Fruit fly (Drosophila melanogaster): ENCODE measurements around the gene Or85d.

The Or85d gene

DNA sequence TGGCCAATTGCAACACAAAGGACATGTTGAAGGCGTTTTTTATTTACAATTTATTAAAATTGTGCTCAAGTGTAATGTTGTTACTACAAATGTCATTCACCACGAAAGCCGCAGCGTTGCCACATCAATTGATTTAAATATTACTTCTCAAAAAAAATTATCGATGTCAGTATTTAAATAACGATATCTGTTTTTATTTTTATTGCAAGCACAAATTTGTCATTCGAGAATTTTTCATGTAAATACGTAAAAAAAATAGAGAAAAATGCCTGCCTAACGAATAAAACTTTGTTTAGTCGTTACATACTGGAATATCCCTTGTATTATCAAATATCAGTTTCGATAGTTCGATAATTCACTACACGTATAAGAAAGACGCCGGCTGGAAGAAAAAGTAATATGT is 10.1 kb downstream of the Or85d start, which contains the start of the genes mRpS18A and CG31460 (continued):
- no peak for TF ChIP-seq Hr39 (optimal IDR thresholded peaks at IDR 0.05)
- no peak for TF ChIP-seq CG16863 (GFP tag; optimal IDR thresholded peaks at IDR 0.05)
- no peak for TF ChIP-seq B-H2 (GFP tag; optimal IDR thresholded peaks at IDR 0.05)
- TF ChIP-seq CTCF (GFP tag; optimal IDR thresholded peaks at IDR 0.05): no peak
- no peak for TF ChIP-seq da (GFP tag; optimal IDR thresholded peaks at IDR 0.05)
- TF ChIP-seq sisA (GFP tag; IDR thresholded peaks at IDR 0.05): no peak
- no peak for TF ChIP-seq gem (tag; optimal IDR thresholded peaks at IDR 0.05)
- peak; percentile 71 for TF ChIP-seq knrl (GFP tag; IDR thresholded peaks at IDR 0.05; ENCODE audit: partially characterized antibody)
- TF ChIP-seq CG13287 (GFP tag; IDR thresholded peaks at IDR 0.05; ENCODE audit: partially characterized antibody): peak; percentile 86
- TF ChIP-seq dati (GFP tag; IDR thresholded peaks at IDR 0.05): no peak
- no peak for TF ChIP-seq Kr (GFP tag; optimal IDR thresholded peaks at IDR 0.05)
- TF ChIP-seq sqz (GFP tag; optimal IDR thresholded peaks at IDR 0.05): no peak
- peak; percentile 44; the same call in 1 of the 2 replicates for TF ChIP-seq bbx (GFP tag; IDR thresholded peaks at IDR 0.05; ENCODE audit: partially characterized antibody)
- TF ChIP-seq kay (GFP tag; optimal IDR thresholded peaks at IDR 0.05): no peak
- TF ChIP-seq crc (GFP tag; optimal IDR thresholded peaks at IDR 0.05): no peak
- peak; percentile 1 for TF ChIP-seq CG9797 (GFP tag; optimal IDR thresholded peaks at IDR 0.05)
- TF ChIP-seq slbo (GFP tag; IDR thresholded peaks at IDR 0.05): peak; percentile 57; the same call in 1 of the 2 replicates
- TF ChIP-seq CG13123 (GFP tag; optimal IDR thresholded peaks at IDR 0.05): no peak
- no peak for TF ChIP-seq H15 (GFP tag; IDR thresholded peaks at IDR 0.05)
- no peak for TF ChIP-seq ab (GFP tag; optimal IDR thresholded peaks at IDR 0.05)
- TF ChIP-seq CG17568 (GFP tag; optimal IDR thresholded peaks at IDR 0.05): no peak
- no peak for TF ChIP-seq CG13624 (GFP tag; optimal IDR thresholded peaks at IDR 0.05)
- TF ChIP-seq dysf (GFP tag; IDR thresholded peaks at IDR 0.05): no peak
- TF ChIP-seq vfl (GFP tag; optimal IDR thresholded peaks at IDR 0.05): no peak
- no peak for TF ChIP-seq CG18011 (GFP tag; optimal IDR thresholded peaks at IDR 0.05)
- TF ChIP-seq fru (optimal IDR thresholded peaks at IDR 0.05): no peak
- peak; percentile 23 for TF ChIP-seq Dp (GFP tag; optimal IDR thresholded peaks at IDR 0.05)
- TF ChIP-seq ase (GFP tag; IDR thresholded peaks at IDR 0.05): no peak
- peak; percentile 57 for TF ChIP-seq CG16813 (GFP tag; IDR thresholded peaks at IDR 0.05; ENCODE audit: partially characterized antibody)
- TF ChIP-seq CG16815 (GFP tag; optimal IDR thresholded peaks at IDR 0.05): no peak
- no peak for TF ChIP-seq Asciz (GFP tag; optimal IDR thresholded peaks at IDR 0.05)
- TF ChIP-seq Hsf (GFP tag; optimal IDR thresholded peaks at IDR 0.05): peak; percentile 21
- TF ChIP-seq tx (GFP tag; optimal IDR thresholded peaks at IDR 0.05): no peak
- no peak for TF ChIP-seq Meics (GFP tag; optimal IDR thresholded peaks at IDR 0.05)
- TF ChIP-seq Camta (GFP tag; optimal IDR thresholded peaks at IDR 0.05): no peak
- no peak for TF ChIP-seq gsb-n (tag; optimal IDR thresholded peaks at IDR 0.05)
- TF ChIP-seq TFAM (GFP tag; optimal IDR thresholded peaks at IDR 0.05): no peak
- TF ChIP-seq CG18764 (GFP tag; optimal IDR thresholded peaks at IDR 0.05): no peak
- no peak for TF ChIP-seq pita (GFP tag; optimal IDR thresholded peaks at IDR 0.05)
- TF ChIP-seq CG31441 (GFP tag; IDR thresholded peaks at IDR 0.05): no peak
- TF ChIP-seq HLH4C (GFP tag; IDR thresholded peaks at IDR 0.05; ENCODE audit: partially characterized antibody): no peak; the same call in 2 of the 3 replicates
- peak; percentile 12 for TF ChIP-seq ind (GFP tag; optimal IDR thresholded peaks at IDR 0.05)
- TF ChIP-seq ac (GFP tag; optimal IDR thresholded peaks at IDR 0.05): no peak
- no peak for TF ChIP-seq br (optimal IDR thresholded peaks at IDR 0.05)
- no peak for TF ChIP-seq CG15696 (tag; optimal IDR thresholded peaks at IDR 0.05)
- TF ChIP-seq NK7.1 (GFP tag; optimal IDR thresholded peaks at IDR 0.05): no peak
- no peak for TF ChIP-seq Pdp1 (GFP tag; optimal IDR thresholded peaks at IDR 0.05)
- TF ChIP-seq CG4328 (GFP tag; optimal IDR thresholded peaks at IDR 0.05): no peak
- no peak for TF ChIP-seq Mes4 (GFP tag; optimal IDR thresholded peaks at IDR 0.05)
- no peak for TF ChIP-seq CG2678 (tag; optimal IDR thresholded peaks at IDR 0.05)
- no peak for TF ChIP-seq CG12236 (GFP tag; optimal IDR thresholded peaks at IDR 0.05)
- no peak for TF ChIP-seq CG8281 (tag; optimal IDR thresholded peaks at IDR 0.05)
- TF ChIP-seq Sox102F (GFP tag; optimal IDR thresholded peaks at IDR 0.05): peak; percentile 1

Measured in whole organism, embryonic.